Worm (Caenorhabditis elegans) whole organism, L4/young adult: ENCODE measurements around the gene T16G12.12.

Source experiments
- W03F9.2 ChIP-seq: fragments of 150-350 bp; optimal IDR thresholded peaks from 2 replicates; lab custom pipeline; 2014; ENCODE audit warnings: missing biosample characterization, missing genetic modification characterization
- dao-5 ChIP-seq: sonication (generic microtip); optimal IDR thresholded peaks from 2 replicates; lab custom pipeline; 2016; ENCODE audit warnings: missing genotype, missing genetic modification characterization, moderate library complexity, missing compliant biosample characterization

- TF ChIP-seq dao-5 (tag; lab: Kevin White, UChicago) (no peak), W03F9.2 (tag; lab: Kevin White, UChicago) (no peak)
Measured at ce11 chrIII:10035783-10036182, 17.6 kb upstream of the T16G12.12 start, which contains the start of gene xbx-3.
